Worm (Caenorhabditis elegans) whole organism, young adult: Measurements from ENCODE around the gene F41E7.2.

Experiments used
- F39B2.1 ChIP-seq: fragments of 200-800 bp; sonication (Bioruptor generic); IDR thresholded peaks from 2 replicates; pipeline ENCODE4 v1.3.6; 2022; ENCODE audit warnings: missing genetic modification reagents, missing genetic modification characterization, missing compliant biosample characterization
- F55B11.4 ChIP-seq: sonication (generic microtip); optimal IDR thresholded peaks from 2 replicates; lab custom pipeline; 2016; ENCODE audit warnings: missing compliant biosample characterization, missing genetic modification characterization, borderline replicate concordance; ENCODE audit not compliant: insufficient read depth
- F57A8.1 ChIP-seq: fragments of 200-800 bp; sonication (Bioruptor generic); optimal IDR thresholded peaks from 2 replicates; lab custom pipeline; 2018; ENCODE audit warnings: mild to moderate bottlenecking, missing genetic modification characterization, moderate library complexity, missing compliant biosample characterization
- T26A5.8 ChIP-seq: sonication (generic microtip); optimal IDR thresholded peaks from 2 replicates; lab custom pipeline; 2016; ENCODE audit warnings: missing genetic modification characterization, missing compliant biosample characterization
- Y67H2A.10 ChIP-seq: fragments of 200-800 bp; sonication (Bioruptor generic); conservative IDR thresholded peaks from 2 replicates; pipeline ENCODE4 v1.3.6; 2022; ENCODE audit warnings: missing genetic modification reagents, missing genetic modification characterization, missing compliant biosample characterization
- athp-1 ChIP-seq: sonication (generic microtip); optimal IDR thresholded peaks from 2 replicates; lab custom pipeline; 2017; ENCODE audit warnings: mild to moderate bottlenecking, missing genetic modification characterization, missing compliant biosample characterization
- ccch-3 ChIP-seq: fragments of 200-800 bp; sonication (Bioruptor generic); optimal IDR thresholded peaks from 2 replicates; lab custom pipeline; 2018; ENCODE audit warnings: mild to moderate bottlenecking, missing genetic modification characterization, missing compliant biosample characterization
- ceh-100 ChIP-seq: fragments of 200-800 bp; sonication (Bioruptor generic); IDR thresholded peaks from 2 replicates; pipeline ENCODE4 v1.3.6; 2022; ENCODE audit warnings: missing genetic modification reagents, missing genetic modification characterization, missing compliant biosample characterization
- ceh-27 ChIP-seq: fragments of 200-800 bp; sonication (Bioruptor generic); optimal IDR thresholded peaks from 2 replicates; lab custom pipeline; 2018; ENCODE audit warnings: mild to moderate bottlenecking, missing genetic modification characterization, moderate library complexity, missing compliant biosample characterization
- chd-7 ChIP-seq: sonication (generic microtip); optimal IDR thresholded peaks from 2 replicates; lab custom pipeline; 2016; ENCODE audit warnings: mild to moderate bottlenecking, missing genetic modification characterization, moderate library complexity, missing compliant biosample characterization
- dox-1 ChIP-seq: fragments of 200-800 bp; sonication (Bioruptor generic); IDR thresholded peaks from 2 replicates; pipeline ENCODE4 v1.3.6; 2022; ENCODE audit warnings: missing genetic modification reagents, missing genetic modification characterization, missing compliant biosample characterization
- egl-44 ChIP-seq: fragments of 200-800 bp; sonication (Bioruptor generic); IDR thresholded peaks from 2 replicates; pipeline ENCODE4 v1.3.6; 2022; ENCODE audit warnings: missing genetic modification reagents, missing genetic modification characterization, missing compliant biosample characterization
- egrh-3 ChIP-seq: fragments of 200-800 bp; sonication (Bioruptor generic); IDR thresholded peaks from 2 replicates; pipeline ENCODE4 v1.3.6; 2022; ENCODE audit warnings: missing genetic modification reagents, missing genetic modification characterization, missing compliant biosample characterization
- gei-17 ChIP-seq: fragments of 200-800 bp; sonication (Bioruptor generic); optimal IDR thresholded peaks from 2 replicates; lab custom pipeline; 2018; ENCODE audit warnings: mild to moderate bottlenecking, missing genetic modification characterization, missing compliant biosample characterization
- hmg-1.2 ChIP-seq: fragments of 200-800 bp; sonication (Bioruptor generic); IDR thresholded peaks from 2 replicates; pipeline ENCODE4 v1.3.6; 2022; ENCODE audit warnings: missing genetic modification reagents, missing genetic modification characterization, missing compliant biosample characterization
- lin-35 ChIP-seq, 3 experiments: fragments of 150-350 bp in 2 of 3; sonication (generic microtip) in 1 of 3; optimal IDR thresholded peaks; 2 replicates each; lab custom pipeline; 2014 to 2018; ENCODE audit warnings: missing biosample characterization in 3 of 3, missing genetic modification characterization in 3 of 3, missing genetic modification reagents in 3 of 3
- lin-40 ChIP-seq: sonication (generic microtip); optimal IDR thresholded peaks from 2 replicates; lab custom pipeline; 2016; ENCODE audit warnings: missing genetic modification characterization, mild to moderate bottlenecking, missing compliant biosample characterization, missing genotype, missing genetic modification reagents
- lsl-1 ChIP-seq: fragments of 200-800 bp; sonication (Bioruptor generic); optimal IDR thresholded peaks from 2 replicates; lab custom pipeline; 2018; ENCODE audit warnings: mild to moderate bottlenecking, missing genetic modification characterization, moderate library complexity, missing compliant biosample characterization
- madf-10 ChIP-seq: sonication (generic microtip); optimal IDR thresholded peaks from 2 replicates; lab custom pipeline; 2016; ENCODE audit warnings: mild to moderate bottlenecking, missing genetic modification characterization, missing compliant biosample characterization
- mxl-1 ChIP-seq: sonication (generic microtip); optimal IDR thresholded peaks from 2 replicates; lab custom pipeline; 2016; ENCODE audit warnings: missing genetic modification characterization, missing compliant biosample characterization
- nfyb-1 ChIP-seq: fragments of 200-800 bp; sonication (Bioruptor generic); IDR thresholded peaks from 2 replicates; pipeline ENCODE4 v1.3.6; 2022; ENCODE audit warnings: missing genetic modification reagents, missing genetic modification characterization, missing compliant biosample characterization
- nhr-120 ChIP-seq: fragments of 200-800 bp; sonication (Bioruptor generic); IDR thresholded peaks from 2 replicates; pipeline ENCODE4 v1.3.6; 2022; ENCODE audit warnings: missing genetic modification characterization, missing compliant biosample characterization
- nhr-27 ChIP-seq: fragments of 200-800 bp; sonication (Bioruptor generic); optimal IDR thresholded peaks from 2 replicates; lab custom pipeline; 2018; ENCODE audit warnings: mild to moderate bottlenecking, missing genetic modification characterization, moderate library complexity, missing compliant biosample characterization
- nhr-80 ChIP-seq: sonication (generic microtip); optimal IDR thresholded peaks from 2 replicates; lab custom pipeline; 2016; ENCODE audit warnings: missing genetic modification characterization, missing compliant biosample characterization
- unc-130 ChIP-seq: sonication (generic microtip); optimal IDR thresholded peaks from 2 replicates; lab custom pipeline; 2016; ENCODE audit warnings: missing genetic modification reagents, missing genetic modification characterization, missing compliant biosample characterization
- ztf-22 ChIP-seq: fragments of 200-800 bp; sonication (Bioruptor generic); optimal IDR thresholded peaks from 2 replicates; lab custom pipeline; 2018; ENCODE audit warnings: mild to moderate bottlenecking, missing genetic modification characterization, moderate library complexity, missing compliant biosample characterization

Gene F41E7.2

DNA sequence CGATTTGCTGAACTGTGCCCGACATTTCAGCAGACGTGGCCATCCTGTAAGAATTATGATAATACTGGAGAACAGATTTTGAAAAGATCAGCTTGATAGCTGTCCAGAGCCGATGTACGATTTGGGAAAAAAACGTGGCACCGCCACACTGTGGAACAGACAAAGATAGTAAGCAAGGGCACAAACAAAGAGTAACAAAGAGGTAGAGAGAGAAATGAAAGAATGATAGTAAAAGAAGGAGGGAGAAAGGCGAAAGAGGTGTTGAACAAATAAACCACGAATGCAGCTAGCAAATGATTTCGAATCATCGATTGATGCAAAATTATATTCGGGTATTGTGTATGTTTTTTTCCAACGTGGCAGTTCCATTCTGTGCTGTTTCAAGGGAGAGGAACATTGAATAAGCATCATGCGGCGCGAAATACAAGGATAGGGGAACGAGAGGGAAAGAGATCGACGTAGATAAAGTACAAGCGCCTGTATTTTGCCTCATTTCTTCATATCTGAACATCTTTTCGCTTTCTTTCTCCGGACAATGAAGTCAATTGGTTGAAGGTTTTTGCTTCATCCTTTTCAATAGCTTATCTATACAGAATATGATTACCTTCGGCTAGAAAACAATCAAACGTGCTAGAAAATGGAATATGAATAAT lies 45.3 kb upstream of the F41E7.2 start, which contains the start of gene C14H10.3:
Gene C14H10.3 (minus strand): TSS at position 44 of the 653 bp plus-strand sequence.
- no peak for TF ChIP-seq lsl-1
- TF ChIP-seq nhr-80: peak; percentile 26
- TF ChIP-seq, all 124 proteins: peak for 1

DNA sequence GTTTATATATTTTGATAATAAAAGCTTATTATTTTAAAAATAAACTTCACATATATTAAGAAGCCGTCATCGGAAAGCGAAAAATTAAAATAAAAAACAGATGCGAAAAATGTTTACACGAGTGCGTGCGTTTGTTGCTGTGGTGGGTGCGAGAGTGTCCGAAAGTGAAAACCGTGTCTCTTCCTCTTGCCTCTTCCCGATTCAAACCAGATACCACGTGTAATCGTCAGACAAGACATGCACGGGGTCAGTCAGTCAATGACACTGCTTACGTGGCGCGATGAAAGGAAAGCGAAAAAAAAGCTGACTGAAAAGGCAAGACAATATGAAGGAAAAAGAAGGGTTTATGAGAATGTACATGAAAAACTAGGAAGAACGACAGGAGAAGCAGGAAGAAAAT lies 42.6 kb upstream of the F41E7.2 start:
- TF ChIP-seq lin-40 (tag; lab: Kevin White, UChicago) (peak; percentile 16), F57A8.1 (GFP tag; lab: Kevin White, UChicago) (no peak)
- TF ChIP-seq, all 124 proteins: peak for 1

DNA sequence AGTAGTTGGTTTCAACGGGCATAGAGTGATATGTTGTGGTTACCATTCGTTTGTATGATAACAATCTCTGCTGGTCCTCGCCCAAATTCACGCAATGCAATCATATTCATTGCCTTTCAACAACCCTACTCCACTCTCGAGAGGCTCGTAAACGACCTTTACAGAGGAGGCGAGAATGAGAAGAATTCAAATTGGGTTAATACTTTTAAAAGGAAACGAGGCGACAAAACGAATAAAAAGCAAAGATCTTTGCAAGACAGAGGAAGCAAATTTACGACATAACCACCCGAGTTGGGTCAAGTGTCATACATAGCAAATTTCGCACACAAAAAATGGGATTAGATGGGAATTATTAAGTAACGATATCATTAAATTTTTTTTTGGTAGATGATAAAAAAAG lies 41.1 kb upstream of the F41E7.2 start:
- TF ChIP-seq egl-44 (GFP tag; lab: Robert Waterston, UW): no peak
- TF ChIP-seq unc-130: no peak
- TF ChIP-seq F55B11.4 (tag; lab: Kevin White, UChicago): no peak

DNA sequence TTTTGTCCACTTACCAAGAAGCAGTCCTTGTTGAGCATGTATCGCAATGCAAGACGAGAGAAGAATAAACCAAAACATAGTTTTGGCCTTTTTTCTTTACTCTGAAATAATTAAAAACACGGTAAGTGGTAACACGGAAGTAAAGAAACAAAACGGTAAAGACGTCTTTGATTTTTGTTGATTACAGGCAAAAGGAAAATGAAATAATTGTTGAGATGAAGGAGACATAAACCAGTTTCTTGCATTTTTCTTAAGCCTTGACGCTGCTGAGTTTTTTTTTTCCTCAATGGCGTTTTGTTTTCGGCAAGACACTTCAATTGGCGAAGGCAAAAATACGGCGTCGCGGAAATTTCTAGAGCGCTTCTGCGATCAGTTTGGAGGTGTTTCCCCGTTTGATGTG lies 36.6 kb upstream of the F41E7.2 start, which contains the start of gene zipt-13:
Gene zipt-13 (minus strand): TSS at position 101 of the 400 bp plus-strand sequence.
- TF ChIP-seq lin-40 (tag; lab: Kevin White, UChicago) (peak; percentile 16), nhr-27 (tag; lab: Kevin White, UChicago) (no peak)

DNA sequence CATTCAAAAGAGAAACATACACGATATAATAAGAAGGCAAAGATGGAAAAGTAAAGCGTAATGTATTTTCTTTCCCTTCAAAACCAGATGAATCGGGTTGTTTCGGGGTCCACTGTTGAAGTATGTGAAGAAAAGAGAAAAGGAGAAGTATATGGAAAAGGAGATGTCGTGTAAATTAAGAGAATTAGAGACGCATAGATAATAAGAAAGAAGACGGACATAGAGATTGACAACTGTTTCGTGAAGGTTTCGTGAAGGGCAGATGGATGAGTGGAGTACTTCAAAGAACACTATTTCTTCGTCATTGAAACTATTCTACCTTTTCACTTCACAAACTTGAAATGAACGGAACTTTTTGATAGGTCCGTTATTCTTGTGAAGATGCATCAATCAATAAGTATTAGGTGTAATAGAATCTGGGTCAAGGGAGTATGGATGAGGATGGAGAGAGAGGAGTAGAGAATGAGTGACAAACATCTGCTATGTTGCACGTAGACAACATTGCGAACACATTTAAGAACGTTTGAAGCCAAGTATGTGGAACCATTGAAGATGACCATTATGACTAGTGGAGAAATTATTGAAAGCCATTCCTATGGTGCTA lies 35.2 kb upstream of the F41E7.2 start:
- no peak for TF ChIP-seq hmg-1.2
- TF ChIP-seq ceh-100 (GFP tag; lab: Robert Waterston, UW): no peak
- TF ChIP-seq T26A5.8: no peak
- TF ChIP-seq lin-35 (GFP tag; optimal IDR thresholded peaks at IDR 0.05; lab: Kevin White, UChicago): no peak
- no peak for TF ChIP-seq gei-17 (GFP tag; lab: Kevin White, UChicago)
- no peak for TF ChIP-seq ceh-27 (GFP tag; lab: Kevin White, UChicago)
- TF ChIP-seq madf-10 (tag; lab: Kevin White, UChicago): no peak

DNA sequence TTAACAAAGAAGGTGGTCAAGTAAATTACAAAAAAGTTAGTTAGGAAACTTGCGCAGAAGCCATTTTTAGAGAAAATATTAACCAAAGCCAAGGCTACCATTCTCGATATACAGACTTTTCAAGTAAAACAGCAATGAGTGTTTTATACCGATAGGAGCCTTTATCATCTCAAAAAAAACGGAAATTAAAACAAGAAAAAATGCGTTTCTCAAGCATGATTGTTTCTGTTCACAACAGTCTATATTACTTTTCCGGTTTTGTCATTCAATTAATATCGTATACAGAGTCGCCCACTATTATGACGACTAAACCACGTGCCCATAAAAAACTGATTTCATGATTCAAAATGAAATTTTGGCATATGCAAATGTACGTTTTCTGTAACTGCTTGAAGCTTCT lies 32.6 kb upstream of the F41E7.2 start, which contains the start of gene str-74:
Gene str-74 (minus strand): TSS at position 101 of the 400 bp plus-strand sequence.
- TF ChIP-seq chd-7 (tag; lab: Kevin White, UChicago) (no peak), mxl-1 (tag; lab: Kevin White, UChicago) (no peak), egrh-3 (no peak), athp-1 (no peak)

DNA sequence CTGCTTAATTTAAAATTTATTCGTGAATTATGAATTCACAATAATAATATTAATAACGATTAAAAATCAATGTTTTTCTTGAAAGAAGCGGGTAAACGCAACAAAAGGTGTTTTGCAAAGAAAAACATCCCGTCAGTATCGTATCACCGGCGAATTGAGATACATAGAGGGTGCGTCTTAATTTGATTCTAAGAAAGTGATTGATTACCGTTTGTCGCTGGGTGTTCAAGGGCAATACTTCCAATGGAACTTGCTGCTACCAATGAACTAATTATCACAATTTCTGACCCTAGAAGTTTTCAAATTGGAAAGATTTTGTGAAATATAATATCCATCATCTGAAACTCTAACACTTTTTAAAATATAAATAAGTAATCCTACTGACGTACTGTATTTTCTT lies 27.9 kb upstream of the F41E7.2 start:
- no peak for TF ChIP-seq nfyb-1 (GFP tag; lab: Robert Waterston, UW)
- TF ChIP-seq ztf-22 (GFP tag; lab: Kevin White, UChicago): no peak
- no peak for TF ChIP-seq ccch-3 (GFP tag; lab: Kevin White, UChicago)
- TF ChIP-seq F39B2.1 (GFP tag; lab: Robert Waterston, UW): no peak
- TF ChIP-seq dox-1 (GFP tag; lab: Robert Waterston, UW): no peak
- TF ChIP-seq nhr-120: no peak
- TF ChIP-seq Y67H2A.10 (GFP tag; lab: Robert Waterston, UW): no peak
- TF ChIP-seq, all 124 proteins: peak for 0
